Worm (Caenorhabditis elegans): ENCODE data around the gene dmd-7.

- TF ChIP-seq ZK546.5 (tag; optimal IDR thresholded peaks at IDR 0.05) (no peak), fos-1 (tag; optimal IDR thresholded peaks at IDR 0.05) (no peak), ama-1 (optimal IDR thresholded peaks at IDR 0.05) (no peak), nhr-77 (tag; optimal IDR thresholded peaks at IDR 0.05) (no peak), lin-13 (GFP tag; optimal IDR thresholded peaks at IDR 0.05) (no peak), ztf-11 (tag; optimal IDR thresholded peaks at IDR 0.05) (no peak), lsy-2 (tag; optimal IDR thresholded peaks at IDR 0.05) (no peak), F13H6.1 (tag; optimal IDR thresholded peaks at IDR 0.05) (no peak), mab-5 (tag; optimal IDR thresholded peaks at IDR 0.05) (no peak), nhr-237 (tag; optimal IDR thresholded peaks at IDR 0.05) (no peak)
These were observed 44.2 kb upstream of the dmd-7 start, which contains the start of gene ttn-1 for ce11 chrV:6202573-6202972.

Data from whole organism, L2 larva.